Worm (Caenorhabditis elegans) whole organism, young adult: ENCODE data around the gene ntl-4.

Experiments used
- F49E8.2 ChIP-seq: sonication (generic microtip); optimal IDR thresholded peaks from 3 replicates; lab custom pipeline; 2017; ENCODE audit warnings: missing genetic modification characterization, mild to moderate bottlenecking, missing compliant biosample characterization, antibody characterized with exemption, moderate library complexity; ENCODE audit not compliant: insufficient read depth
- F52B5.7 ChIP-seq: sonication (generic microtip); optimal IDR thresholded peaks from 2 replicates; lab custom pipeline; 2016; ENCODE audit warnings: mild to moderate bottlenecking, missing genetic modification characterization, missing compliant biosample characterization
- bed-2 ChIP-seq: fragments of 200-800 bp; sonication (Bioruptor generic); IDR thresholded peaks from 2 replicates; pipeline ENCODE4 v1.3.6; 2022; ENCODE audit warnings: missing genetic modification reagents, missing genetic modification characterization, missing compliant biosample characterization
- cebp-2 ChIP-seq: fragments of 200-800 bp; sonication (Bioruptor generic); IDR thresholded peaks from 2 replicates; pipeline ENCODE4 v1.3.6; 2022; ENCODE audit warnings: missing genetic modification characterization, missing compliant biosample characterization
- die-1 ChIP-seq: sonication (generic microtip); optimal IDR thresholded peaks from 2 replicates; lab custom pipeline; 2016; ENCODE audit warnings: missing genotype, mild to moderate bottlenecking, missing genetic modification characterization, missing compliant biosample characterization
- efl-1 ChIP-seq: fragments of 150-350 bp; optimal IDR thresholded peaks from 2 replicates; lab custom pipeline; 2014; ENCODE audit warnings: missing biosample characterization, missing genetic modification reagents, missing genetic modification characterization
- hmg-20 ChIP-seq: fragments of 200-800 bp; sonication (Bioruptor generic); IDR thresholded peaks from 2 replicates; pipeline ENCODE4 v1.3.6; 2022; ENCODE audit warnings: missing genetic modification reagents, missing genetic modification characterization, missing compliant biosample characterization
- lin-54 ChIP-seq: fragments of 200-800 bp; sonication (Bioruptor generic); optimal IDR thresholded peaks from 2 replicates; lab custom pipeline; 2018; ENCODE audit warnings: mild to moderate bottlenecking, missing genetic modification characterization, missing compliant biosample characterization
- lsl-1 ChIP-seq: fragments of 200-800 bp; sonication (Bioruptor generic); optimal IDR thresholded peaks from 2 replicates; lab custom pipeline; 2018; ENCODE audit warnings: mild to moderate bottlenecking, missing genetic modification characterization, moderate library complexity, missing compliant biosample characterization
- mxl-1 ChIP-seq: sonication (generic microtip); optimal IDR thresholded peaks from 2 replicates; lab custom pipeline; 2016; ENCODE audit warnings: missing genetic modification characterization, missing compliant biosample characterization
- nfya-1 ChIP-seq: sonication (generic microtip); optimal IDR thresholded peaks from 2 replicates; lab custom pipeline; 2017; ENCODE audit warnings: antibody characterized with exemption, missing compliant biosample characterization, missing genetic modification characterization, borderline replicate concordance; ENCODE audit not compliant: insufficient read depth
- nfyb-1 ChIP-seq: fragments of 200-800 bp; sonication (Bioruptor generic); IDR thresholded peaks from 2 replicates; pipeline ENCODE4 v1.3.6; 2022; ENCODE audit warnings: missing genetic modification reagents, missing genetic modification characterization, missing compliant biosample characterization
- nhr-120 ChIP-seq: fragments of 200-800 bp; sonication (Bioruptor generic); IDR thresholded peaks from 2 replicates; pipeline ENCODE4 v1.3.6; 2022; ENCODE audit warnings: missing genetic modification characterization, missing compliant biosample characterization
- unc-130 ChIP-seq: sonication (generic microtip); optimal IDR thresholded peaks from 2 replicates; lab custom pipeline; 2016; ENCODE audit warnings: missing genetic modification reagents, missing genetic modification characterization, missing compliant biosample characterization

DNA sequence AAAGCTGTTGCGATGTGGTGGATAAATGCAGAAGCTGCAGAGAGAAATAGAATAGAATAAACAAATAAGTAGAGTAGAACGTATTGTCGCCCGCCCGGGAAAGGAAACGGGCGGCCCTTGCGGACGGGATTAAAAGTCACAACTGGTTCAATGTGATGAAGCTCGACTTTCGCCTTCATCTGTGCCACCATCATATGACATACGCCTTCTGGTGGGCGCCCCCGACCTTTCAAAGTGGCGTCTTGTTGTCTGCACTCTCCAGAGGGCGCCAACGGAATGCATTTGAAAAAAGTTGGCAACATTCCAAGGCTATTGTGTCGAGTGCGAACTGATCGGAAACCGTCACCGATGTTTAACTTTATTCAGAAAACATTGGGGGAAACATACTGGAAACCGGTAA is 32.9 kb downstream of the ntl-4 start:
- TF ChIP-seq cebp-2 (GFP tag; lab: Robert Waterston, UW) (no peak), die-1 (tag; lab: Kevin White, UChicago) (no peak), F52B5.7 (no peak), mxl-1 (no peak), F49E8.2 (no peak), nfya-1 (no peak), lin-54 (GFP tag; lab: Kevin White, UChicago) (no peak), unc-130 (GFP tag; lab: Kevin White, UChicago) (no peak), hmg-20 (GFP tag; lab: Robert Waterston, UW) (no peak), bed-2 (GFP tag; lab: Robert Waterston, UW) (no peak), efl-1 (GFP tag; lab: Kevin White, UChicago) (no peak), lsl-1 (GFP tag; lab: Kevin White, UChicago) (no peak), nfyb-1 (GFP tag; lab: Robert Waterston, UW) (no peak), nhr-120 (GFP tag; lab: Robert Waterston, UW) (no peak)
